Fruit fly (Drosophila melanogaster) whole organism, prepupa: ENCODE results near the gene Rdh.

ENCODE experiments used
- CG34406 ChIP-seq: fragments of 200-800 bp; sonication (Bioruptor generic); optimal IDR thresholded peaks from 3 replicates; lab custom pipeline; 2016; ENCODE audit warnings: missing biosample characterization, missing genetic modification characterization
- CG6808 ChIP-seq: fragments of 200-800 bp; sonication (Bioruptor generic); optimal IDR thresholded peaks from 3 replicates; lab custom pipeline; 2017; ENCODE audit warnings: missing biosample characterization, missing genetic modification characterization, mild to moderate bottlenecking, moderate library complexity, missing genetic modification reagents
- CG6854 ChIP-seq: fragments of 200-800 bp; sonication (Bioruptor generic); optimal IDR thresholded peaks from 2 replicates; lab custom pipeline; 2017; ENCODE audit warnings: missing biosample characterization, mild to moderate bottlenecking, missing genetic modification characterization
- Eip78C ChIP-seq: fragments of 200-800 bp; sonication (Bioruptor generic); peaks from one replicate; lab custom pipeline; 2016; ENCODE audit warnings: missing biosample characterization, missing genetic modification characterization
- OdsH ChIP-seq: fragments of 200-800 bp; sonication (Bioruptor generic); optimal IDR thresholded peaks from 3 replicates; lab custom pipeline; 2016; ENCODE audit warnings: missing biosample characterization, missing genetic modification characterization
- Smox ChIP-seq: fragments of 200-800 bp; sonication (Bioruptor generic); optimal IDR thresholded peaks from 3 replicates; lab custom pipeline; 2016; ENCODE audit warnings: missing biosample characterization, missing genetic modification characterization
- pdm3 ChIP-seq: fragments of 200-800 bp; sonication (Bioruptor generic); optimal IDR thresholded peaks from 3 replicates; lab custom pipeline; 2016; ENCODE audit warnings: missing biosample characterization, missing genetic modification characterization
- salr ChIP-seq, 2 experiments: fragments of 200-800 bp; sonication (Bioruptor generic); optimal IDR thresholded peaks; 3 replicates each; lab custom pipeline; 2016 to 2018; ENCODE audit warnings: missing biosample characterization in 2 of 2, missing genetic modification characterization in 2 of 2, mild to moderate bottlenecking in 1 of 2

dm6 chr3L:3847810-3848326 lies 22.6 kb downstream of the Rdh start:
- no peak for TF ChIP-seq CG6854
- no peak for TF ChIP-seq Smox (GFP tag; lab: Kevin White, UChicago)
- TF ChIP-seq CG34406 = no peak
- TF ChIP-seq salr (GFP tag; optimal IDR thresholded peaks at IDR 0.05; lab: Kevin White, UChicago) = no peak
- no peak for TF ChIP-seq Eip78C
- TF ChIP-seq pdm3 (GFP tag; lab: Kevin White, UChicago) = no peak
- no peak for TF ChIP-seq CG6808
- TF ChIP-seq OdsH (GFP tag; lab: Kevin White, UChicago) = no peak
